Worm (Caenorhabditis elegans) whole organism, young adult: ENCODE measurements around the gene F13E9.13.
A peak's percentile ranks its signal among the peaks of the same experiment; 100 is the strongest.

Source experiments
- B0261.1 ChIP-seq: sonication (generic microtip); optimal IDR thresholded peaks from 2 replicates; lab custom pipeline; 2016; ENCODE audit warnings: mild to moderate bottlenecking, missing genetic modification characterization, moderate library complexity, missing compliant biosample characterization
- F52B5.7 ChIP-seq: sonication (generic microtip); optimal IDR thresholded peaks from 2 replicates; lab custom pipeline; 2016; ENCODE audit warnings: mild to moderate bottlenecking, missing genetic modification characterization, missing compliant biosample characterization
- T26A5.8 ChIP-seq: sonication (generic microtip); optimal IDR thresholded peaks from 2 replicates; lab custom pipeline; 2016; ENCODE audit warnings: missing genetic modification characterization, missing compliant biosample characterization
- atf-7 ChIP-seq: sonication (generic microtip); optimal IDR thresholded peaks from 2 replicates; lab custom pipeline; 2017; ENCODE audit warnings: mild to moderate bottlenecking, missing genetic modification characterization, missing compliant biosample characterization
- athp-1 ChIP-seq: sonication (generic microtip); optimal IDR thresholded peaks from 2 replicates; lab custom pipeline; 2017; ENCODE audit warnings: mild to moderate bottlenecking, missing genetic modification characterization, missing compliant biosample characterization
- ccch-3 ChIP-seq: fragments of 200-800 bp; sonication (Bioruptor generic); optimal IDR thresholded peaks from 2 replicates; lab custom pipeline; 2018; ENCODE audit warnings: mild to moderate bottlenecking, missing genetic modification characterization, missing compliant biosample characterization
- hrde-1 ChIP-seq: sonication (generic microtip); optimal IDR thresholded peaks from 2 replicates; lab custom pipeline; 2016; ENCODE audit warnings: missing genetic modification characterization, mild to moderate bottlenecking, missing compliant biosample characterization, moderate library complexity, missing genotype, missing genetic modification reagents, borderline replicate concordance
- lag-1 ChIP-seq: fragments of 200-800 bp; sonication (Bioruptor generic); IDR thresholded peaks from 2 replicates; pipeline ENCODE4 v1.3.6; 2022; ENCODE audit warnings: missing genetic modification reagents, missing genetic modification characterization, missing compliant biosample characterization
- lsl-1 ChIP-seq: fragments of 200-800 bp; sonication (Bioruptor generic); optimal IDR thresholded peaks from 2 replicates; lab custom pipeline; 2018; ENCODE audit warnings: mild to moderate bottlenecking, missing genetic modification characterization, moderate library complexity, missing compliant biosample characterization
- madf-3 ChIP-seq: fragments of 200-800 bp; sonication (Bioruptor generic); IDR thresholded peaks from 2 replicates; pipeline ENCODE4 v1.3.6; 2022; ENCODE audit warnings: missing genetic modification reagents, missing genetic modification characterization, missing compliant biosample characterization
- madf-8 ChIP-seq: fragments of 200-800 bp; sonication (Bioruptor generic); conservative IDR thresholded peaks from 2 replicates; pipeline ENCODE4 v1.3.6; 2022; ENCODE audit warnings: missing genetic modification reagents, missing genetic modification characterization, missing compliant biosample characterization
- nhr-80 ChIP-seq: sonication (generic microtip); optimal IDR thresholded peaks from 2 replicates; lab custom pipeline; 2016; ENCODE audit warnings: missing genetic modification characterization, missing compliant biosample characterization
- snpc-1.1 ChIP-seq: sonication (generic microtip); optimal IDR thresholded peaks from 2 replicates; lab custom pipeline; 2017; ENCODE audit warnings: missing genetic modification characterization, mild to moderate bottlenecking, missing compliant biosample characterization, antibody characterized with exemption, moderate library complexity, missing genotype, missing genetic modification reagents; ENCODE audit not compliant: insufficient read depth
- sptf-2 ChIP-seq: fragments of 200-800 bp; sonication (Bioruptor generic); optimal IDR thresholded peaks from 2 replicates; lab custom pipeline; 2018; ENCODE audit warnings: mild to moderate bottlenecking, missing genetic modification characterization, missing compliant biosample characterization
- unc-62 ChIP-seq: fragments of 150-350 bp; optimal IDR thresholded peaks from 2 replicates; lab custom pipeline; 2014; ENCODE audit warnings: missing biosample characterization, missing genetic modification reagents, missing genetic modification characterization
- ztf-6 ChIP-seq: fragments of 200-800 bp; sonication (Bioruptor generic); IDR thresholded peaks from 2 replicates; pipeline ENCODE4 v1.3.6; 2022; ENCODE audit warnings: missing genetic modification reagents, missing genetic modification characterization, missing compliant biosample characterization

The F13E9.13 gene

DNA sequence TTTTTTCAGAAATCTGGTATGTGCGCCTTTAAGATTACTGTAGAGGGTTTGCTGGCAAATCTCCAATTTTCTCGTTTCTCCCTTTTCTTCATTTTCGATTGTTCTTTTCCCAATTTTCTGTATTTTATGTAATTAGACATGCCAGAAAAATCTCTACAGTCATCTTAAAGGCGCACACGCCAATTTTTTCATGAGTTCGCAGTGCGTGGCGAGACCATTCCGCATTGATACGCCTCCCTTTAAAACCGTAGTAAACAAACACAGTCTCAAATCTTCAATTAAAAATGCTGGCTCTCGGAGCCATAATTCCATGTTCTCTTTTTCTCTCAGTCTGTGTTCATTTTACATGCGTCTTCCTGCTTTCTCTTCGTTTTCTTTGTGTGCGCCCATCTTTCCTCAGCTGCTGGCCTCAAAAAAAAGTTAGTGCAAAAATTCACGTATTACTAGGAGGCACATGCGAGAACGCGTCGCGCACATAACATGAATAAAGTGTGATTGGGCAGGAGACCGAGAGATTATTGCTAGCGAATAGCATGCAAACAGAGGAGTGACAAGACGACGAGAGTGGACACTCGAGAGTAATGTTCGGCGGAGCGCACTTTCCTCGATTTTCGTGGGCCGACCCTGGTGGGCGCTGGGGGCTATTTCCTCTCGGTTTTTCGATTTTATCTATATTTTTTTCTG, 37.7 kb downstream of the F13E9.13 start (continued):
- TF ChIP-seq madf-8 (GFP tag; lab: Robert Waterston, UW) (peak; percentile 91), atf-7 (tag; lab: Kevin White, UChicago) (no peak), lsl-1 (GFP tag; lab: Kevin White, UChicago) (peak; percentile 93)

- TF ChIP-seq unc-62 (GFP tag; lab: Kevin White, UChicago) = no peak
- TF ChIP-seq hrde-1 = no peak
- no peak for TF ChIP-seq F52B5.7 (tag; lab: Kevin White, UChicago)
- TF ChIP-seq B0261.1 (tag; lab: Kevin White, UChicago) = no peak
- no peak for TF ChIP-seq nhr-80 (tag; lab: Kevin White, UChicago)
- no peak for TF ChIP-seq ztf-6 (GFP tag; lab: Robert Waterston, UW)
- no peak for TF ChIP-seq madf-8 (GFP tag; lab: Robert Waterston, UW)
- TF ChIP-seq lag-1 (GFP tag; lab: Robert Waterston, UW) = no peak
- TF ChIP-seq T26A5.8 (tag; lab: Kevin White, UChicago) = no peak
- TF ChIP-seq ccch-3 (GFP tag; lab: Kevin White, UChicago) = no peak
- no peak for TF ChIP-seq sptf-2
- no peak for TF ChIP-seq athp-1 (tag; lab: Kevin White, UChicago)
- TF ChIP-seq madf-3 (GFP tag; lab: Robert Waterston, UW) = no peak
- TF ChIP-seq snpc-1.1 (tag; lab: Kevin White, UChicago) = no peak
- TF ChIP-seq, all 124 proteins: peak for 0
Observed at ce11 chrIV:10919770-10920169, 38.4 kb downstream of the F13E9.13 start, which contains the start of gene rbr-2. Gene rbr-2, plus strand, starts transcription at chrIV:10920070.
